Worm (Caenorhabditis elegans) whole organism, L3 larva: ENCODE data around the gene sdz-13.

Experiments used
- R02D3.7 ChIP-seq: fragments of 150-350 bp; optimal IDR thresholded peaks from 2 replicates; lab custom pipeline; 2014; ENCODE audit warnings: missing biosample characterization, missing genetic modification characterization
- aly-2 ChIP-seq: fragments of 150-350 bp; optimal IDR thresholded peaks from 2 replicates; lab custom pipeline; 2014; ENCODE audit warnings: missing biosample characterization, missing genetic modification characterization
- ama-1 ChIP-seq: fragments of 150-350 bp; optimal IDR thresholded peaks from 2 replicates; lab custom pipeline; 2018
- ceh-16 ChIP-seq: sonication (generic microtip); optimal IDR thresholded peaks from 2 replicates; lab custom pipeline; 2017; ENCODE audit warnings: missing biosample characterization, missing genetic modification characterization
- ceh-28 ChIP-seq: fragments of 150-350 bp; optimal IDR thresholded peaks from 2 replicates; lab custom pipeline; 2014; ENCODE audit warnings: missing biosample characterization, missing genetic modification reagents, missing genetic modification characterization
- ceh-82 ChIP-seq: fragments of 150-350 bp; optimal IDR thresholded peaks from 2 replicates; lab custom pipeline; 2014; ENCODE audit warnings: missing biosample characterization, missing genetic modification characterization
- ceh-9 ChIP-seq: sonication (generic microtip); optimal IDR thresholded peaks from 2 replicates; lab custom pipeline; 2018; ENCODE audit warnings: missing biosample characterization, missing genetic modification characterization
- daf-12 ChIP-seq: fragments of 150-350 bp; optimal IDR thresholded peaks from 2 replicates; lab custom pipeline; 2014; ENCODE audit warnings: missing biosample characterization, missing genetic modification reagents, missing genetic modification characterization
- egl-27 ChIP-seq: sonication (generic microtip); optimal IDR thresholded peaks from 4 replicates; lab custom pipeline; 2017; ENCODE audit warnings: missing biosample characterization, missing genetic modification reagents, missing genetic modification characterization
- elt-1 ChIP-seq: fragments of 150-350 bp; optimal IDR thresholded peaks from 2 replicates; lab custom pipeline; 2014; ENCODE audit warnings: missing biosample characterization, missing genetic modification characterization
- elt-2 ChIP-seq: sonication (generic microtip); optimal IDR thresholded peaks from 2 replicates; lab custom pipeline; 2016; ENCODE audit warnings: missing genetic modification reagents, mild to moderate bottlenecking, missing genetic modification characterization, missing compliant biosample characterization
- elt-3 ChIP-seq, 3 experiments: fragments of 150-350 bp in 1 of 3; sonication (generic microtip) in 2 of 3; optimal IDR thresholded peaks; 2 replicates in 2 of 3; 4 replicates in 1 of 3; lab custom pipeline; 2014 to 2017; ENCODE audit warnings: missing biosample characterization in 3 of 3, missing genetic modification characterization in 3 of 3
- eor-1 ChIP-seq, 2 experiments: fragments of 150-350 bp; optimal IDR thresholded peaks; 2 replicates each; lab custom pipeline; 2014 to 2018; ENCODE audit warnings: missing biosample characterization in 2 of 2, missing genetic modification characterization in 2 of 2
- fkh-10 ChIP-seq: sonication (generic microtip); optimal IDR thresholded peaks from 2 replicates; lab custom pipeline; 2017; ENCODE audit warnings: missing biosample characterization, missing genetic modification reagents, missing genetic modification characterization
- fkh-2 ChIP-seq: fragments of 150-350 bp; optimal IDR thresholded peaks from 2 replicates; lab custom pipeline; 2014; ENCODE audit warnings: missing biosample characterization, missing genetic modification reagents, missing genetic modification characterization
- fos-1 ChIP-seq: fragments of 150-350 bp; optimal IDR thresholded peaks from 2 replicates; lab custom pipeline; 2014; ENCODE audit warnings: missing biosample characterization, missing genetic modification characterization
- hmg-11 ChIP-seq: sonication (generic microtip); optimal IDR thresholded peaks from 2 replicates; lab custom pipeline; 2016; ENCODE audit warnings: missing genetic modification characterization, missing compliant biosample characterization
- lin-15B ChIP-seq: fragments of 150-350 bp; optimal IDR thresholded peaks from 2 replicates; lab custom pipeline; 2014; ENCODE audit warnings: missing biosample characterization, missing genetic modification characterization
- mdl-1 ChIP-seq: fragments of 150-350 bp; optimal IDR thresholded peaks from 2 replicates; lab custom pipeline; 2014; ENCODE audit warnings: missing biosample characterization, missing genetic modification characterization
- mml-1 ChIP-seq: fragments of 150-350 bp; sonication (generic microtip); optimal IDR thresholded peaks from 3 replicates; lab custom pipeline; 2014; ENCODE audit warnings: missing biosample characterization, missing genetic modification characterization
- nfya-1 ChIP-seq: sonication (generic microtip); optimal IDR thresholded peaks from 2 replicates; lab custom pipeline; 2017; ENCODE audit warnings: missing genetic modification characterization, mild to moderate bottlenecking, missing compliant biosample characterization, antibody characterized with exemption, moderate library complexity; ENCODE audit not compliant: insufficient read depth
- nhr-11 ChIP-seq: fragments of 150-350 bp; optimal IDR thresholded peaks from 2 replicates; lab custom pipeline; 2014; ENCODE audit warnings: missing biosample characterization, missing genetic modification characterization
- nhr-23 ChIP-seq: fragments of 150-350 bp; optimal IDR thresholded peaks from 2 replicates; lab custom pipeline; 2014; ENCODE audit warnings: missing biosample characterization, missing genetic modification reagents, missing genetic modification characterization
- nhr-25 ChIP-seq: sonication (generic microtip); optimal IDR thresholded peaks from 2 replicates; lab custom pipeline; 2017; ENCODE audit warnings: missing biosample characterization, missing genetic modification characterization
- nhr-28 ChIP-seq: fragments of 150-350 bp; optimal IDR thresholded peaks from 2 replicates; lab custom pipeline; 2014; ENCODE audit warnings: missing biosample characterization, missing genetic modification characterization
- nhr-43 ChIP-seq: sonication (generic microtip); optimal IDR thresholded peaks from 2 replicates; lab custom pipeline; 2016; ENCODE audit warnings: mild to moderate bottlenecking, missing genetic modification characterization, missing compliant biosample characterization; ENCODE audit not compliant: poor library complexity, severe bottlenecking
- nhr-67 ChIP-seq: fragments of 150-350 bp; optimal IDR thresholded peaks from 2 replicates; lab custom pipeline; 2014; ENCODE audit warnings: missing biosample characterization, missing genetic modification characterization
- nhr-76 ChIP-seq: fragments of 150-350 bp; sonication (generic microtip); optimal IDR thresholded peaks from 5 replicates; lab custom pipeline; 2014; ENCODE audit warnings: missing biosample characterization, missing genetic modification characterization
- nhr-77 ChIP-seq: fragments of 150-350 bp; optimal IDR thresholded peaks from 2 replicates; lab custom pipeline; 2014; ENCODE audit warnings: missing biosample characterization, missing genetic modification characterization
- skn-1 ChIP-seq: fragments of 150-350 bp; optimal IDR thresholded peaks from 2 replicates; lab custom pipeline; 2014; ENCODE audit warnings: missing biosample characterization, missing genetic modification characterization
- snpc-4 ChIP-seq: fragments of 150-350 bp; optimal IDR thresholded peaks from 2 replicates; lab custom pipeline; 2014; ENCODE audit warnings: missing biosample characterization, missing genetic modification characterization
- unc-62 ChIP-seq: fragments of 150-350 bp; sonication (generic microtip); optimal IDR thresholded peaks from 4 replicates; lab custom pipeline; 2014; ENCODE audit warnings: missing biosample characterization, missing genetic modification reagents, missing genetic modification characterization
- zag-1 ChIP-seq: fragments of 150-350 bp; optimal IDR thresholded peaks from 2 replicates; lab custom pipeline; 2014; ENCODE audit warnings: missing biosample characterization, missing genetic modification characterization
- ztf-11 ChIP-seq: fragments of 150-350 bp; optimal IDR thresholded peaks from 2 replicates; lab custom pipeline; 2014; ENCODE audit warnings: missing biosample characterization, missing genetic modification characterization

Gene sdz-13

ce11 chrIV:10902476-10902875, 23.0 kb upstream of the sdz-13 start:
- no peak for TF ChIP-seq unc-62 (GFP tag; lab: Kevin White, UChicago)
- TF ChIP-seq elt-1 (tag; lab: Kevin White, UChicago) = no peak
- TF ChIP-seq nfya-1 (tag; lab: Kevin White, UChicago) = no peak
- no peak for TF ChIP-seq nhr-77 (tag; lab: Kevin White, UChicago)
- TF ChIP-seq fkh-10 (GFP tag; lab: Kevin White, UChicago) = no peak
- TF ChIP-seq aly-2 (tag; lab: Kevin White, UChicago) = no peak
- TF ChIP-seq ztf-11 (tag; lab: Kevin White, UChicago) = no peak
- TF ChIP-seq elt-3 (tag; optimal IDR thresholded peaks at IDR 0.05; lab: Kevin White, UChicago) = no peak
- TF ChIP-seq mdl-1 (tag; lab: Kevin White, UChicago) = no peak
- no peak for TF ChIP-seq nhr-76 (tag; lab: Kevin White, UChicago)
- no peak for TF ChIP-seq egl-27 (tag; lab: Kevin White, UChicago)
- TF ChIP-seq mml-1 (tag; lab: Kevin White, UChicago) = no peak
- no peak for TF ChIP-seq nhr-28 (tag; lab: Kevin White, UChicago)
- TF ChIP-seq daf-12 (tag; lab: Kevin White, UChicago) = no peak
- TF ChIP-seq nhr-23 (tag; lab: Kevin White, UChicago) = no peak
- TF ChIP-seq ama-1 (lab: Kevin White, UChicago) = no peak
- no peak for TF ChIP-seq ceh-16
- TF ChIP-seq snpc-4 (tag; lab: Kevin White, UChicago) = no peak
- no peak for TF ChIP-seq skn-1

ce11 chrIV:10900083-10900482, 20.6 kb upstream of the sdz-13 start, which contains the start of gene srlf-30:
Gene srlf-30 (plus strand): TSS chrIV:10900383.
- TF ChIP-seq nfya-1 (tag; lab: Kevin White, UChicago) = no peak
- TF ChIP-seq nhr-28 (tag; lab: Kevin White, UChicago) = no peak
- TF ChIP-seq eor-1 (tag; optimal IDR thresholded peaks at IDR 0.05; lab: Kevin White, UChicago) = no peak
- no peak for TF ChIP-seq elt-2 (tag; lab: Kevin White, UChicago)
- TF ChIP-seq, all 47 proteins: peak for 0

- TF ChIP-seq fos-1 (tag; lab: Kevin White, UChicago) = no peak
- TF ChIP-seq zag-1 (tag; lab: Kevin White, UChicago) = no peak
- no peak for TF ChIP-seq fkh-2 (tag; lab: Kevin White, UChicago)
- TF ChIP-seq egl-27 (tag; lab: Kevin White, UChicago) = no peak
- TF ChIP-seq ceh-82 = no peak
- no peak for TF ChIP-seq ama-1 (lab: Kevin White, UChicago)
- no peak for TF ChIP-seq nhr-25 (tag; lab: Kevin White, UChicago)
- no peak for TF ChIP-seq nhr-67 (tag; lab: Kevin White, UChicago)
- no peak for TF ChIP-seq ceh-16
- TF ChIP-seq ceh-28 (tag; lab: Kevin White, UChicago) = no peak
- TF ChIP-seq lin-15B (tag; lab: Kevin White, UChicago) = no peak
- no peak for TF ChIP-seq elt-2 (tag; lab: Kevin White, UChicago)
Observed at ce11 chrIV:10899091-10899490, 19.6 kb upstream of the sdz-13 start, which contains the start of the genes F13E9.9 and F13E9.19. Gene F13E9.9 (minus strand): TSS chrIV:10899191. Gene F13E9.19 (plus strand): TSS chrIV:10899406.

- TF ChIP-seq nhr-76 (tag; lab: Kevin White, UChicago) = no peak
- no peak for TF ChIP-seq ztf-11 (tag; lab: Kevin White, UChicago)
- TF ChIP-seq fos-1 (tag; lab: Kevin White, UChicago) = no peak
- TF ChIP-seq snpc-4 (tag; lab: Kevin White, UChicago) = no peak
- no peak for TF ChIP-seq ceh-9 (tag; lab: Kevin White, UChicago)
- TF ChIP-seq R02D3.7 (tag; lab: Kevin White, UChicago) = no peak
- no peak for TF ChIP-seq hmg-11 (tag; lab: Kevin White, UChicago)
- no peak for TF ChIP-seq nhr-43 (tag; lab: Kevin White, UChicago)
Observed at ce11 chrIV:10898160-10898559, 18.7 kb upstream of the sdz-13 start.

ce11 chrIV:10896512-10896911, 17.1 kb upstream of the sdz-13 start, which contains the start of gene srlf-13:
Gene srlf-13 (minus strand): TSS chrIV:10896612.
- TF ChIP-seq nhr-11 (tag; lab: Kevin White, UChicago) (no peak), egl-27 (tag; lab: Kevin White, UChicago) (no peak), nhr-43 (tag; lab: Kevin White, UChicago) (no peak), nhr-23 (tag; lab: Kevin White, UChicago) (no peak)
